Fruit fly (Drosophila melanogaster) whole organism, embryonic: ENCODE results near the gene CG12035.

Experiments
- B-H2 ChIP-seq: fragments of 200-800 bp; sonication (Bioruptor generic); optimal IDR thresholded peaks from 2 replicates; lab custom pipeline; 2018; ENCODE audit warnings: missing biosample characterization, mild to moderate bottlenecking, missing genetic modification characterization
- CG10654 ChIP-seq: fragments of 200-800 bp; sonication (Bioruptor generic); optimal IDR thresholded peaks from 2 replicates; lab custom pipeline; 2016; ENCODE audit warnings: missing biosample characterization, missing genetic modification characterization
- CG10959 ChIP-seq: fragments of 200-800 bp; sonication (Bioruptor generic); IDR thresholded peaks from 2 replicates; pipeline ENCODE4 v1.3.6; 2022; ENCODE audit warnings: missing biosample characterization, missing genetic modification characterization
- CG12155 ChIP-seq: fragments of 200-800 bp; sonication (Bioruptor generic); optimal IDR thresholded peaks from 3 replicates; lab custom pipeline; 2016; ENCODE audit warnings: missing biosample characterization, missing genetic modification characterization
- CG12769 ChIP-seq: fragments of 200-800 bp; sonication (Bioruptor generic); optimal IDR thresholded peaks from 2 replicates; lab custom pipeline; 2019; ENCODE audit warnings: missing biosample characterization, mild to moderate bottlenecking, missing genetic modification characterization, moderate library complexity
- CG14014 ChIP-seq: fragments of 200-800 bp; sonication (Bioruptor generic); IDR thresholded peaks from 2 replicates; pipeline ENCODE4 v1.3.6; 2022; ENCODE audit warnings: missing biosample characterization, missing genetic modification characterization
- CG14667 ChIP-seq: fragments of 200-800 bp; sonication (Bioruptor generic); IDR thresholded peaks from 2 replicates; pipeline ENCODE4 v1.3.6; 2022; ENCODE audit warnings: missing biosample characterization, missing genetic modification characterization
- CG17186 ChIP-seq: fragments of 200-800 bp; sonication (Bioruptor generic); optimal IDR thresholded peaks from 3 replicates; lab custom pipeline; 2017; ENCODE audit warnings: missing biosample characterization, missing genetic modification reagents, missing genetic modification characterization
- CG17361 ChIP-seq: fragments of 200-800 bp; sonication (Bioruptor generic); IDR thresholded peaks from 3 replicates; pipeline ENCODE4 v1.3.6; 2022; ENCODE audit warnings: missing biosample characterization, missing genetic modification characterization
- CG17568 ChIP-seq: fragments of 200-800 bp; sonication (Bioruptor generic); optimal IDR thresholded peaks from 2 replicates; lab custom pipeline; 2018; ENCODE audit warnings: missing biosample characterization, mild to moderate bottlenecking, missing genetic modification characterization, moderate library complexity
- CG18619 ChIP-seq: fragments of 200-800 bp; sonication (Bioruptor generic); optimal IDR thresholded peaks from 3 replicates; lab custom pipeline; 2017; ENCODE audit warnings: missing biosample characterization, mild to moderate bottlenecking, missing genetic modification characterization
- CG2678 ChIP-seq: fragments of 200-800 bp; sonication (Bioruptor generic); optimal IDR thresholded peaks from 3 replicates; lab custom pipeline; 2019; ENCODE audit warnings: missing biosample characterization, mild to moderate bottlenecking, missing genetic modification characterization, moderate library complexity
- CG31365 ChIP-seq: fragments of 200-800 bp; sonication (Bioruptor generic); optimal IDR thresholded peaks from 2 replicates; lab custom pipeline; 2018; ENCODE audit warnings: missing biosample characterization, mild to moderate bottlenecking, missing genetic modification characterization
- CG34224 ChIP-seq: fragments of 200-800 bp; sonication (Bioruptor generic); IDR thresholded peaks from 3 replicates; pipeline ENCODE4 v1.3.6; 2022; ENCODE audit warnings: missing biosample characterization, missing genetic modification characterization; ENCODE audit not compliant: partially characterized antibody
- CG34376 ChIP-seq: fragments of 200-800 bp; sonication (Bioruptor generic); optimal IDR thresholded peaks from 2 replicates; lab custom pipeline; 2018; ENCODE audit warnings: missing biosample characterization, mild to moderate bottlenecking, missing genetic modification characterization
- CG3838 ChIP-seq: fragments of 200-800 bp; sonication (Bioruptor generic); optimal IDR thresholded peaks from 3 replicates; lab custom pipeline; 2016; ENCODE audit warnings: missing biosample characterization, missing genetic modification characterization
- CG3847 ChIP-seq: fragments of 200-800 bp; sonication (Bioruptor generic); IDR thresholded peaks from 2 replicates; pipeline ENCODE4 v1.3.6; 2022; ENCODE audit warnings: missing biosample characterization, missing genetic modification characterization
- CG4707 ChIP-seq: fragments of 200-800 bp; sonication (Bioruptor generic); optimal IDR thresholded peaks from 2 replicates; lab custom pipeline; 2018; ENCODE audit warnings: missing biosample characterization, mild to moderate bottlenecking, missing genetic modification characterization, moderate library complexity
- CG5953 ChIP-seq: fragments of 200-800 bp; sonication (Bioruptor generic); IDR thresholded peaks from 2 replicates; pipeline ENCODE4 v1.3.6; 2022; ENCODE audit warnings: missing biosample characterization, missing genetic modification characterization
- CoRest ChIP-seq: fragments of 200-800 bp; sonication (Bioruptor generic); optimal IDR thresholded peaks from 3 replicates; lab custom pipeline; 2018; ENCODE audit warnings: missing biosample characterization, mild to moderate bottlenecking, missing genetic modification characterization, moderate library complexity
- Deaf1 ChIP-seq: fragments of 200-800 bp; optimal IDR thresholded peaks from 3 replicates; lab custom pipeline; 2019; ENCODE audit warnings: missing biosample characterization, mild to moderate bottlenecking, missing genetic modification characterization, moderate library complexity
- E2f2 ChIP-seq: fragments of 200-800 bp; sonication (Bioruptor generic); IDR thresholded peaks from 2 replicates; pipeline ENCODE4 v1.3.6; 2022; ENCODE audit warnings: missing biosample characterization, missing genetic modification characterization
- Ets65A ChIP-seq: fragments of 200-800 bp; sonication (Bioruptor generic); peaks from one replicate; lab custom pipeline; 2016; ENCODE audit warnings: missing biosample characterization, missing genetic modification characterization
- HHEX ChIP-seq: fragments of 200-800 bp; sonication (Bioruptor generic); optimal IDR thresholded peaks from 3 replicates; lab custom pipeline; 2017; ENCODE audit warnings: missing biosample characterization, mild to moderate bottlenecking, missing genetic modification characterization, missing genetic modification reagents
- NFAT ChIP-seq: fragments of 200-800 bp; sonication (Bioruptor generic); IDR thresholded peaks from 2 replicates; pipeline ENCODE4 v1.3.6; 2022; ENCODE audit warnings: missing biosample characterization, missing genetic modification characterization
- Pdp1 ChIP-seq, 2 experiments: fragments of 200-800 bp; sonication (Bioruptor generic); optimal IDR thresholded peaks; 3 replicates each; lab custom pipeline; 2016; ENCODE audit warnings: missing biosample characterization in 2 of 2, missing genetic modification characterization in 2 of 2, mild to moderate bottlenecking in 1 of 2, moderate library complexity in 1 of 2
- Rfx ChIP-seq: fragments of 200-800 bp; sonication (Bioruptor generic); IDR thresholded peaks from 2 replicates; pipeline ENCODE4 v1.3.6; 2022; ENCODE audit warnings: missing biosample characterization, missing genetic modification characterization
- amos ChIP-seq: fragments of 200-800 bp; sonication (Bioruptor generic); IDR thresholded peaks from 2 replicates; pipeline ENCODE4 v1.3.6; 2022; ENCODE audit warnings: missing biosample characterization, missing genetic modification characterization; ENCODE audit not compliant: partially characterized antibody
- ase ChIP-seq: fragments of 200-800 bp; sonication (Bioruptor generic); IDR thresholded peaks from 3 replicates; pipeline ENCODE4 v1.3.6; 2022; ENCODE audit warnings: missing biosample characterization, missing genetic modification characterization
- bigmax ChIP-seq: fragments of 200-800 bp; sonication (Bioruptor generic); optimal IDR thresholded peaks from 2 replicates; lab custom pipeline; 2018; ENCODE audit warnings: missing biosample characterization, mild to moderate bottlenecking, missing genetic modification characterization
- chif ChIP-seq, 2 experiments: fragments of 200-800 bp; sonication (Bioruptor generic); optimal IDR thresholded peaks; 3 replicates each; lab custom pipeline; 2016; ENCODE audit warnings: missing biosample characterization in 2 of 2, missing genetic modification characterization in 2 of 2
- crol ChIP-seq: fragments of 200-800 bp; sonication (Bioruptor generic); IDR thresholded peaks from 2 replicates; pipeline ENCODE4 v1.3.6; 2022; ENCODE audit warnings: missing biosample characterization, missing genetic modification characterization
- disco-r ChIP-seq: fragments of 200-800 bp; sonication (Bioruptor generic); optimal IDR thresholded peaks from 2 replicates; lab custom pipeline; 2016; ENCODE audit warnings: missing biosample characterization, missing genetic modification characterization
- eve ChIP-seq, 2 experiments: fragments of >200 bp; optimal IDR thresholded peaks; 2 replicates each; lab custom pipeline; 2017; ENCODE audit warnings: missing biosample characterization in 2 of 2, missing genetic modification characterization in 2 of 2
- exex ChIP-seq: fragments of 200-800 bp; sonication (Bioruptor generic); optimal IDR thresholded peaks from 4 replicates; lab custom pipeline; 2018; ENCODE audit warnings: missing biosample characterization, mild to moderate bottlenecking, missing genetic modification characterization, moderate library complexity
- insv ChIP-seq, 2 experiments: fragments of 200-800 bp; sonication (Bioruptor generic); optimal IDR thresholded peaks; 3 replicates each; lab custom pipeline; 2016 to 2018; ENCODE audit warnings: missing biosample characterization in 2 of 2, missing genetic modification characterization in 2 of 2
- lab ChIP-seq: fragments of 200-800 bp; sonication (Bioruptor generic); optimal IDR thresholded peaks from 3 replicates; lab custom pipeline; 2017; ENCODE audit warnings: missing biosample characterization, missing genetic modification characterization, mild to moderate bottlenecking, moderate library complexity, missing genetic modification reagents
- lbe ChIP-seq: fragments of 200-800 bp; sonication (Bioruptor generic); optimal IDR thresholded peaks from 2 replicates; lab custom pipeline; 2016; ENCODE audit warnings: missing biosample characterization, mild to moderate bottlenecking, missing genetic modification characterization
- maf-S ChIP-seq: fragments of 200-800 bp; sonication (Bioruptor generic); optimal IDR thresholded peaks from 2 replicates; lab custom pipeline; 2016; ENCODE audit warnings: missing biosample characterization, missing genetic modification characterization
- nerfin-1 ChIP-seq: fragments of 200-800 bp; sonication (Bioruptor generic); optimal IDR thresholded peaks from 3 replicates; lab custom pipeline; 2019; ENCODE audit warnings: missing biosample characterization, mild to moderate bottlenecking, missing genetic modification characterization, moderate library complexity
- pho ChIP-seq: fragments of 200-800 bp; sonication (Bioruptor generic); optimal IDR thresholded peaks from 2 replicates; lab custom pipeline; 2016; ENCODE audit warnings: missing biosample characterization, missing genetic modification characterization
- rib ChIP-seq: fragments of 200-800 bp; sonication (Bioruptor generic); IDR thresholded peaks from 2 replicates; pipeline ENCODE4 v1.3.6; 2022; ENCODE audit warnings: missing biosample characterization, missing genetic modification characterization
- run ChIP-seq: fragments of 200-800 bp; sonication (Bioruptor generic); optimal IDR thresholded peaks from 3 replicates; lab custom pipeline; 2018; ENCODE audit warnings: missing biosample characterization, mild to moderate bottlenecking, missing genetic modification characterization
- sens ChIP-seq: fragments of 200-800 bp; sonication (Bioruptor generic); peaks from one replicate; lab custom pipeline; 2016; ENCODE audit warnings: missing biosample characterization, missing genetic modification characterization
- slp2 ChIP-seq: fragments of 200-800 bp; sonication (Bioruptor generic); optimal IDR thresholded peaks from 2 replicates; lab custom pipeline; 2016; ENCODE audit warnings: missing biosample characterization, missing genetic modification characterization
- ssp ChIP-seq: fragments of 200-800 bp; sonication (Bioruptor generic); IDR thresholded peaks from 2 replicates; pipeline ENCODE4 v1.3.6; 2022; ENCODE audit warnings: missing biosample characterization, missing genetic modification characterization
- sug ChIP-seq: fragments of 200-800 bp; optimal IDR thresholded peaks from 2 replicates; lab custom pipeline; 2019; ENCODE audit warnings: missing biosample characterization, mild to moderate bottlenecking, missing genetic modification characterization, moderate library complexity
- tna ChIP-seq: fragments of 200-800 bp; sonication (Bioruptor generic); IDR thresholded peaks from 2 replicates; pipeline ENCODE4 v1.3.6; 2022; ENCODE audit warnings: missing biosample characterization, missing genetic modification characterization; ENCODE audit not compliant: partially characterized antibody
- wek ChIP-seq: fragments of 200-800 bp; sonication (Bioruptor generic); optimal IDR thresholded peaks from 3 replicates; lab custom pipeline; 2018; ENCODE audit warnings: missing biosample characterization, mild to moderate bottlenecking, missing genetic modification characterization, moderate library complexity
- zen ChIP-seq: fragments of 200-800 bp; sonication (Bioruptor generic); optimal IDR thresholded peaks from 3 replicates; lab custom pipeline; 2018; ENCODE audit warnings: missing biosample characterization, mild to moderate bottlenecking, missing genetic modification characterization, moderate library complexity
- zfh1 ChIP-seq: fragments of 200-800 bp; sonication (Bioruptor generic); IDR thresholded peaks from 3 replicates; pipeline ENCODE4 v1.3.6; 2022; ENCODE audit warnings: missing biosample characterization, missing genetic modification characterization

The CG12035 gene

DNA sequence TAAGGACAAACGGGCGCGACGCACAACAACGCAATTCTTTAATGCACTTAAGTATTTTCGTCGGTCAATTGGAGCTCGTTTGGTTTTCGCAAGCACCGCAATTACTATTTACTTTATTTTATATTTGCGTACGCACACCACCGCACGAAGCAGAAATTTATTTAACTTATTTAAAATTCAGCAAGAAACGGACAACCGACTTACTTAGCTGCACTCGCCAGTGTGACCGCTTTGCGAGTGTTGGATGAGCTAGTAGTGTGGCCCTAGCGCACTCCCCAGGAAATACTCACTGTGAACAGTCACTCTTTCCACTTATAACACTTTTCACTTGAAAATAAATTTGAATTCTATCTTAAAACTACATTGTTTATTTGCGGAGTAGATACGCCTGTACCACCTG is 6.7 kb downstream of the CG12035 start, which contains the start of gene drpr (continued):
- TF ChIP-seq CG5953 (GFP tag; lab: Robert Waterston, UW) = no peak
- TF ChIP-seq CG17361 (GFP tag; lab: Robert Waterston, UW) = peak; percentile 26; the same call in 1 of the 3 replicates
- peak in 1 of 2 experiments; percentile 45 for TF ChIP-seq Pdp1 (GFP tag; optimal IDR thresholded peaks at IDR 0.05; lab: Kevin White, UChicago)
- no peak for TF ChIP-seq CG10959 (GFP tag; lab: Robert Waterston, UW)
- TF ChIP-seq lbe = no peak
- no peak for TF ChIP-seq pho (GFP tag; lab: Kevin White, UChicago)
- no peak for TF ChIP-seq Ets65A (GFP tag; lab: Kevin White, UChicago)
- TF ChIP-seq CG3838 (GFP tag; lab: Kevin White, UChicago) = peak; percentile 12
- TF ChIP-seq CG3847 (GFP tag; lab: Robert Waterston, UW) = no peak
- peak; percentile 22 for TF ChIP-seq sug (tag; lab: Kevin White, UChicago)
- peak; percentile 42; the same call in 1 of the 2 replicates for TF ChIP-seq tna (GFP tag; lab: Robert Waterston, UW)
- TF ChIP-seq CG17568 (GFP tag; lab: Kevin White, UChicago) = peak; percentile 73
- peak; percentile 10; the same call in 1 of the 2 replicates for TF ChIP-seq Rfx
- TF ChIP-seq run (tag; lab: Kevin White, UChicago) = peak; percentile 16
- TF ChIP-seq ase (GFP tag; lab: Robert Waterston, UW) = no peak
- TF ChIP-seq CoRest (tag; lab: Kevin White, UChicago) = peak; percentile 40
- peak; percentile 18 for TF ChIP-seq maf-S
- TF ChIP-seq CG14667 (GFP tag; lab: Robert Waterston, UW) = no peak
- peak; percentile 8 for TF ChIP-seq CG2678 (tag; lab: Kevin White, UChicago)
- peak; percentile 77 for TF ChIP-seq E2f2 (GFP tag; lab: Robert Waterston, UW)
- TF ChIP-seq nerfin-1 (tag; lab: Kevin White, UChicago) = peak; percentile 21
- TF ChIP-seq CG34224 (GFP tag; lab: Robert Waterston, UW) = no peak
- peak; percentile 54 for TF ChIP-seq CG4707
- TF ChIP-seq CG31365 (tag; lab: Kevin White, UChicago) = no peak
- TF ChIP-seq Deaf1 (tag; lab: Kevin White, UChicago) = peak; percentile 25
- 0 out of 3 replicates have a peak, but pooled peaks have one; percentile 10 for TF ChIP-seq zfh1 (GFP tag; lab: Robert Waterston, UW)
- no peak for TF ChIP-seq CG12155 (GFP tag; lab: Kevin White, UChicago)
- peak; percentile 11; the same call in 1 of the 2 replicates for TF ChIP-seq CG14014 (GFP tag; lab: Robert Waterston, UW)
- TF ChIP-seq lab (GFP tag; lab: Kevin White, UChicago) = peak; percentile 49
- TF ChIP-seq HHEX = peak; percentile 41
- no peak for TF ChIP-seq insv (GFP tag; optimal IDR thresholded peaks at IDR 0.05; lab: Kevin White, UChicago)
- peak; percentile 84 for TF ChIP-seq sens (GFP tag; lab: Kevin White, UChicago)
- TF ChIP-seq slp2 (GFP tag; lab: Kevin White, UChicago) = no peak
- peak; percentile 54; the same call in 1 of the 2 replicates for TF ChIP-seq amos
- TF ChIP-seq ssp (GFP tag; lab: Robert Waterston, UW) = no peak
- TF ChIP-seq CG12769 = peak; percentile 11
- TF ChIP-seq bigmax = no peak
- peak; percentile 30 for TF ChIP-seq wek
- no peak for TF ChIP-seq disco-r (GFP tag; lab: Kevin White, UChicago)
- TF ChIP-seq CG34376 (GFP tag; lab: Kevin White, UChicago) = peak; percentile 13
- peak; percentile 11 for TF ChIP-seq CG17186 (GFP tag; lab: Kevin White, UChicago)
- no peak for TF ChIP-seq CG18619 (GFP tag; lab: Kevin White, UChicago)
- peak; percentile 40; the same call in 1 of the 2 replicates for TF ChIP-seq NFAT (GFP tag; lab: Robert Waterston, UW)
- TF ChIP-seq crol (GFP tag; lab: Robert Waterston, UW) = no peak
- peak; percentile 19 for TF ChIP-seq exex (tag; lab: Kevin White, UChicago)
- TF ChIP-seq rib (GFP tag; lab: Robert Waterston, UW) = 0 out of 2 replicates have a peak, but pooled peaks have one; percentile 33
- TF ChIP-seq chif (GFP tag; optimal IDR thresholded peaks at IDR 0.05; lab: Kevin White, UChicago) = no peak
- TF ChIP-seq CG10654 (GFP tag; lab: Kevin White, UChicago) = no peak
- no peak for TF ChIP-seq B-H2 (GFP tag; lab: Kevin White, UChicago)
- peak; percentile 41 for TF ChIP-seq zen (tag; lab: Kevin White, UChicago)
- no peak for TF ChIP-seq eve (GFP tag; optimal IDR thresholded peaks at IDR 0.05; lab: Kevin White, UChicago)
